Fruit fly (Drosophila melanogaster): ENCODE measurements around the gene CG7218.

The CG7218 gene

DNA sequence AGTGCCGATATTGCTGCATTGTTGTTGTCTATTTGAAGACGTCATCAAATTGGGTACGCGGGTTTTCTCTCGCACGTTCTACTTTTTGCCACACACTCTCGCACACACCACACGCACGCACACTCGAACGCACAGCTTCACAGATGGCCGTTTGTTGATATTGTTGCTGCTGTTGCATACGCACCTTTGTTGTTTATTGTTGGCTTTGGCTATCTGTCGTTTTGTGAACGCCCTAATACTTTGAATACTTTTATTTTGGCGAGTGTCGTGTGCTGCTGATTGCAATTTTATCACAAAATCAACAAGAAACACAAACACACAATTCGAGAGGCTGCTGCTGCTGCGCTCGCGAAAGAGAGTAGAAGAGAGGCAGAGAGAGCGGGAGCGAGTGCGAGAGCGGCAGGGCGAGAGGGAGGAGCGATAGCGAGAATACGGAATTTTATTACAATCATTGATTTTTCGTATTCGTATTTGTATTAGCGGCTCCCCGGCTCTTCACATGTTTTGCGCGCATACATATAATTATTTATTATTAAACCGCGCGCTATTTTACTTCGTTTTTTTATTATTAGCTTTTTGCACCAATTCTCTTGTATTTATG is 34.4 kb upstream of the CG7218 start (continued):
- TF ChIP-seq NC2α (GFP tag; optimal IDR thresholded peaks at IDR 0.05) (peak; percentile 54), CG11696 (GFP tag; IDR thresholded peaks at IDR 0.05) (no peak), tin (GFP tag; optimal IDR thresholded peaks at IDR 0.05) (no peak), Xrp1 (GFP tag; IDR thresholded peaks at IDR 0.05) (no peak), CG42726 (GFP tag; IDR thresholded peaks at IDR 0.05; ENCODE audit: partially characterized antibody) (no peak), crc (GFP tag; optimal IDR thresholded peaks at IDR 0.05) (no peak), Pdp1 (GFP tag; optimal IDR thresholded peaks at IDR 0.05) (no peak), sr (GFP tag; IDR thresholded peaks at IDR 0.05) (no peak), jumu (GFP tag; optimal IDR thresholded peaks at IDR 0.05) (peak; percentile 33), sqz (GFP tag; optimal IDR thresholded peaks at IDR 0.05) (peak; percentile 58), luna (GFP tag; optimal IDR thresholded peaks at IDR 0.05) (no peak), Adf1 (GFP tag; IDR thresholded peaks at IDR 0.05) (no peak), Aef1 (GFP tag; IDR thresholded peaks at IDR 0.05) (no peak), mld (GFP tag; IDR thresholded peaks at IDR 0.05; ENCODE audit: partially characterized antibody) (no peak), CG33557 (GFP tag; optimal IDR thresholded peaks at IDR 0.05) (no peak), slbo (GFP tag; IDR thresholded peaks at IDR 0.05) (no peak), Myb (GFP tag; optimal IDR thresholded peaks at IDR 0.05) (no peak), nmo (GFP tag; optimal IDR thresholded peaks at IDR 0.05) (no peak), toy (GFP tag; IDR thresholded peaks at IDR 0.05) (no peak), CG8089 (GFP tag; optimal IDR thresholded peaks at IDR 0.05) (peak; percentile 47), CG17912 (GFP tag; optimal IDR thresholded peaks at IDR 0.05) (peak; percentile 35), CG8359 (GFP tag; optimal IDR thresholded peaks at IDR 0.05; ENCODE audit: borderline replicate concordance) (no peak), CG14965 (GFP tag; optimal IDR thresholded peaks at IDR 0.05; ENCODE audit: borderline replicate concordance) (no peak), CG15479 (GFP tag; optimal IDR thresholded peaks at IDR 0.05) (peak; percentile 98), HLHmδ (GFP tag; optimal IDR thresholded peaks at IDR 0.05) (no peak), ara (GFP tag; IDR thresholded peaks at IDR 0.05) (no peak), CG7745 (tag; optimal IDR thresholded peaks at IDR 0.05) (peak; percentile 66), gt (GFP tag; IDR thresholded peaks at IDR 0.05) (no peak), Ets65A (GFP tag) (no peak), tap (tag; optimal IDR thresholded peaks at IDR 0.05) (peak; percentile 29), pho (GFP tag; optimal IDR thresholded peaks at IDR 0.05) (peak; percentile 37), chm (GFP tag; IDR thresholded peaks at IDR 0.05) (no peak), CG4617 (GFP tag; optimal IDR thresholded peaks at IDR 0.05; ENCODE audit: borderline replicate concordance) (no peak), gsb-n (tag; optimal IDR thresholded peaks at IDR 0.05) (no peak), nom (GFP tag; optimal IDR thresholded peaks at IDR 0.05) (peak; percentile 49), sisA (GFP tag; IDR thresholded peaks at IDR 0.05) (no peak), Mes4 (GFP tag; optimal IDR thresholded peaks at IDR 0.05) (peak; percentile 38), twi (tag; optimal IDR thresholded peaks at IDR 0.05) (peak; percentile 27), E2f2 (GFP tag; IDR thresholded peaks at IDR 0.05) (no peak), Tbp (GFP tag; optimal IDR thresholded peaks at IDR 0.05) (no peak), CG1024 (GFP tag; IDR thresholded peaks at IDR 0.05) (no peak), oc (tag; optimal IDR thresholded peaks at IDR 0.05) (no peak), gcm (GFP tag; optimal IDR thresholded peaks at IDR 0.05) (peak; percentile 49), ac (GFP tag; optimal IDR thresholded peaks at IDR 0.05) (peak; percentile 61), Side (GFP tag; optimal IDR thresholded peaks at IDR 0.05) (peak; percentile 22), Drgx (GFP tag; IDR thresholded peaks at IDR 0.05) (no peak), nau (GFP tag; optimal IDR thresholded peaks at IDR 0.05) (peak; percentile 72), CG17359 (tag; optimal IDR thresholded peaks at IDR 0.05) (peak; percentile 71), B-H1 (GFP tag; IDR thresholded peaks at IDR 0.05) (no peak), CG6654 (GFP tag; optimal IDR thresholded peaks at IDR 0.05) (no peak), Hey (tag; optimal IDR thresholded peaks at IDR 0.05) (peak; percentile 47)

Data from whole organism, embryonic.